Worm (Caenorhabditis elegans): ENCODE results near the gene sma-10.

sma-10 gene

ce11 chrIV:244278-244677 lies 29.9 kb upstream of the sma-10 start:
- TF ChIP-seq hmg-11 (tag; optimal IDR thresholded peaks at IDR 0.05) = no peak
- TF ChIP-seq nhr-43 (tag; optimal IDR thresholded peaks at IDR 0.05; ENCODE audit: poor library complexity, severe bottlenecking) = no peak
- TF ChIP-seq ztf-11 (tag; optimal IDR thresholded peaks at IDR 0.05) = no peak
- TF ChIP-seq pqm-1 (tag; optimal IDR thresholded peaks at IDR 0.05) = no peak
- no peak for TF ChIP-seq ama-1 (optimal IDR thresholded peaks at IDR 0.05)
- no peak for TF ChIP-seq snpc-4 (tag; optimal IDR thresholded peaks at IDR 0.05)
- TF ChIP-seq lsy-12 (tag; optimal IDR thresholded peaks at IDR 0.05) = no peak
- TF ChIP-seq nhr-12 (tag; optimal IDR thresholded peaks at IDR 0.05) = no peak
- no peak for TF ChIP-seq mml-1 (tag; optimal IDR thresholded peaks at IDR 0.05)
- no peak for TF ChIP-seq nhr-23 (tag; optimal IDR thresholded peaks at IDR 0.05)
- no peak for TF ChIP-seq ZK546.5 (tag; optimal IDR thresholded peaks at IDR 0.05)
- TF ChIP-seq nhr-28 (tag; optimal IDR thresholded peaks at IDR 0.05) = no peak
- no peak for TF ChIP-seq ztf-4 (tag; optimal IDR thresholded peaks at IDR 0.05)
- no peak for TF ChIP-seq fos-1 (tag; optimal IDR thresholded peaks at IDR 0.05)
- no peak for TF ChIP-seq ceh-82 (tag; optimal IDR thresholded peaks at IDR 0.05)
- no peak for TF ChIP-seq nhr-67 (tag; optimal IDR thresholded peaks at IDR 0.05)
- TF ChIP-seq skn-1 (tag; optimal IDR thresholded peaks at IDR 0.05) = no peak
- no peak for TF ChIP-seq ceh-28 (tag; optimal IDR thresholded peaks at IDR 0.05)
- TF ChIP-seq nhr-76 (tag; optimal IDR thresholded peaks at IDR 0.05) = no peak
- TF ChIP-seq ceh-9 (tag; optimal IDR thresholded peaks at IDR 0.05) = no peak

ce11 chrIV:244843-245242 lies 29.4 kb upstream of the sma-10 start, which contains the start of gene aass-1:
Gene aass-1, plus strand, starts transcription at chrIV:245143.
- peak; percentile 44 for TF ChIP-seq nhr-25 (tag; optimal IDR thresholded peaks at IDR 0.05)
- no peak for TF ChIP-seq elt-3 (tag; optimal IDR thresholded peaks at IDR 0.05)

ce11 chrIV:247494-247893 lies 26.7 kb upstream of the sma-10 start:
- TF ChIP-seq fkh-10 (GFP tag; optimal IDR thresholded peaks at IDR 0.05) (no peak), nhr-25 (tag; optimal IDR thresholded peaks at IDR 0.05) (peak; percentile 87), nhr-23 (tag; optimal IDR thresholded peaks at IDR 0.05) (peak; percentile 78), fos-1 (tag; optimal IDR thresholded peaks at IDR 0.05) (no peak), mdl-1 (tag; optimal IDR thresholded peaks at IDR 0.05) (peak; percentile 88), elt-3 (tag; optimal IDR thresholded peaks at IDR 0.05) (peak in 2 of 3 experiments; percentile 61 to 65), daf-12 (tag; optimal IDR thresholded peaks at IDR 0.05) (no peak), nhr-43 (tag; optimal IDR thresholded peaks at IDR 0.05; ENCODE audit: poor library complexity, severe bottlenecking) (peak; percentile 69), elt-2 (tag; optimal IDR thresholded peaks at IDR 0.05) (no peak), lsy-12 (tag; optimal IDR thresholded peaks at IDR 0.05) (no peak), nhr-77 (tag; optimal IDR thresholded peaks at IDR 0.05) (no peak), sea-2 (GFP tag; optimal IDR thresholded peaks at IDR 0.05) (no peak)

- TF ChIP-seq lin-39 (tag; optimal IDR thresholded peaks at IDR 0.05) (no peak), pha-4 (tag; optimal IDR thresholded peaks at IDR 0.05) (no peak), elt-2 (tag; optimal IDR thresholded peaks at IDR 0.05) (no peak), aly-2 (tag; optimal IDR thresholded peaks at IDR 0.05) (no peak), hmg-11 (tag; optimal IDR thresholded peaks at IDR 0.05) (no peak), ceh-16 (tag; optimal IDR thresholded peaks at IDR 0.05) (no peak), snpc-4 (tag; optimal IDR thresholded peaks at IDR 0.05) (no peak), elt-3 (tag; optimal IDR thresholded peaks at IDR 0.05) (no peak), egl-5 (tag; optimal IDR thresholded peaks at IDR 0.05) (no peak), unc-39 (tag; optimal IDR thresholded peaks at IDR 0.05) (no peak), ceh-82 (tag; optimal IDR thresholded peaks at IDR 0.05) (no peak), fkh-2 (tag; optimal IDR thresholded peaks at IDR 0.05) (no peak), lin-15B (tag; optimal IDR thresholded peaks at IDR 0.05) (no peak), zag-1 (tag; optimal IDR thresholded peaks at IDR 0.05) (no peak)
These were observed 21.8 kb upstream of the sma-10 start, which contains the start of gene grl-19 for ce11 chrIV:252454-252853. Gene grl-19, minus strand, starts transcription at chrIV:252554.

ce11 chrIV:255379-255857 lies 18.8 kb upstream of the sma-10 start, which contains the start of gene rcat-1:
Gene rcat-1, minus strand, starts transcription at chrIV:255429.
- TF ChIP-seq pha-4 (tag; optimal IDR thresholded peaks at IDR 0.05) = no peak
- TF ChIP-seq ztf-11 (tag; optimal IDR thresholded peaks at IDR 0.05) = no peak
- TF ChIP-seq tbx-2 (tag; optimal IDR thresholded peaks at IDR 0.05) = no peak
- peak; percentile 100 for TF ChIP-seq R02D3.7 (tag; optimal IDR thresholded peaks at IDR 0.05)
- peak; percentile 67 for TF ChIP-seq snpc-4 (tag; optimal IDR thresholded peaks at IDR 0.05)
- TF ChIP-seq lin-15B (tag; optimal IDR thresholded peaks at IDR 0.05) = peak; percentile 98
- TF ChIP-seq nhr-237 (tag; optimal IDR thresholded peaks at IDR 0.05) = no peak
- no peak for TF ChIP-seq lsy-12 (tag; optimal IDR thresholded peaks at IDR 0.05)
- no peak for TF ChIP-seq nhr-11 (tag; optimal IDR thresholded peaks at IDR 0.05)
- TF ChIP-seq sea-2 (GFP tag; optimal IDR thresholded peaks at IDR 0.05) = no peak
- TF ChIP-seq ZK546.5 (tag; optimal IDR thresholded peaks at IDR 0.05) = no peak
- TF ChIP-seq mdl-1 (tag; optimal IDR thresholded peaks at IDR 0.05) = no peak
- no peak for TF ChIP-seq nhr-76 (tag; optimal IDR thresholded peaks at IDR 0.05)
- no peak for TF ChIP-seq fos-1 (tag; optimal IDR thresholded peaks at IDR 0.05)
- no peak for TF ChIP-seq elt-1 (tag; optimal IDR thresholded peaks at IDR 0.05)
- no peak for TF ChIP-seq nhr-12 (tag; optimal IDR thresholded peaks at IDR 0.05)
- TF ChIP-seq ceh-82 (tag; optimal IDR thresholded peaks at IDR 0.05) = peak; percentile 48
- no peak for TF ChIP-seq ceh-9 (tag; optimal IDR thresholded peaks at IDR 0.05)
- peak; percentile 43 for TF ChIP-seq fkh-10 (GFP tag; optimal IDR thresholded peaks at IDR 0.05)
- TF ChIP-seq jun-1 (tag; optimal IDR thresholded peaks at IDR 0.05) = peak; percentile 40
- TF ChIP-seq elt-2 (tag; optimal IDR thresholded peaks at IDR 0.05) = peak; percentile 31
- TF ChIP-seq nhr-25 (tag; optimal IDR thresholded peaks at IDR 0.05) = peak; percentile 77
- peak; percentile 91 for TF ChIP-seq nfya-1 (tag; optimal IDR thresholded peaks at IDR 0.05; ENCODE audit: insufficient read depth)
- peak; percentile 1 for TF ChIP-seq nhr-77 (tag; optimal IDR thresholded peaks at IDR 0.05)
- TF ChIP-seq hmg-11 (tag; optimal IDR thresholded peaks at IDR 0.05) = peak; percentile 54
